Worm (Caenorhabditis elegans) whole organism, L3 larva: Measurements from ENCODE around the gene dnj-24.

Source experiments
- R02D3.7 ChIP-seq: fragments of 150-350 bp; optimal IDR thresholded peaks from 2 replicates; lab custom pipeline; 2014; ENCODE audit warnings: missing biosample characterization, missing genetic modification characterization
- ama-1 ChIP-seq: fragments of 150-350 bp; optimal IDR thresholded peaks from 2 replicates; lab custom pipeline; 2018
- ceh-28 ChIP-seq: fragments of 150-350 bp; optimal IDR thresholded peaks from 2 replicates; lab custom pipeline; 2014; ENCODE audit warnings: missing biosample characterization, missing genetic modification reagents, missing genetic modification characterization
- ceh-82 ChIP-seq: fragments of 150-350 bp; optimal IDR thresholded peaks from 2 replicates; lab custom pipeline; 2014; ENCODE audit warnings: missing biosample characterization, missing genetic modification characterization
- daf-12 ChIP-seq: fragments of 150-350 bp; optimal IDR thresholded peaks from 2 replicates; lab custom pipeline; 2014; ENCODE audit warnings: missing biosample characterization, missing genetic modification reagents, missing genetic modification characterization
- egl-27 ChIP-seq: sonication (generic microtip); optimal IDR thresholded peaks from 4 replicates; lab custom pipeline; 2017; ENCODE audit warnings: missing biosample characterization, missing genetic modification reagents, missing genetic modification characterization
- egl-5 ChIP-seq: fragments of 150-350 bp; optimal IDR thresholded peaks from 2 replicates; lab custom pipeline; 2017; ENCODE audit warnings: missing biosample characterization, missing genetic modification reagents, missing genetic modification characterization, inconsistent platforms
- elt-1 ChIP-seq: fragments of 150-350 bp; optimal IDR thresholded peaks from 2 replicates; lab custom pipeline; 2014; ENCODE audit warnings: missing biosample characterization, missing genetic modification characterization
- elt-2 ChIP-seq: sonication (generic microtip); optimal IDR thresholded peaks from 2 replicates; lab custom pipeline; 2016; ENCODE audit warnings: missing genetic modification reagents, mild to moderate bottlenecking, missing genetic modification characterization, missing compliant biosample characterization
- eor-1 ChIP-seq, 2 experiments: fragments of 150-350 bp; optimal IDR thresholded peaks; 2 replicates each; lab custom pipeline; 2014 to 2018; ENCODE audit warnings: missing biosample characterization in 2 of 2, missing genetic modification characterization in 2 of 2
- fkh-2 ChIP-seq: fragments of 150-350 bp; optimal IDR thresholded peaks from 2 replicates; lab custom pipeline; 2014; ENCODE audit warnings: missing biosample characterization, missing genetic modification reagents, missing genetic modification characterization
- hmg-11 ChIP-seq: sonication (generic microtip); optimal IDR thresholded peaks from 2 replicates; lab custom pipeline; 2016; ENCODE audit warnings: missing genetic modification characterization, missing compliant biosample characterization
- jun-1 ChIP-seq: fragments of 150-350 bp; optimal IDR thresholded peaks from 2 replicates; lab custom pipeline; 2014; ENCODE audit warnings: missing biosample characterization, missing genetic modification reagents, missing genetic modification characterization
- lin-15B ChIP-seq: fragments of 150-350 bp; optimal IDR thresholded peaks from 2 replicates; lab custom pipeline; 2014; ENCODE audit warnings: missing biosample characterization, missing genetic modification characterization
- lin-39 ChIP-seq: fragments of 150-350 bp; optimal IDR thresholded peaks from 2 replicates; lab custom pipeline; 2018; ENCODE audit warnings: missing biosample characterization, missing genetic modification reagents, missing genetic modification characterization
- lsy-12 ChIP-seq: sonication (generic microtip); optimal IDR thresholded peaks from 2 replicates; lab custom pipeline; 2016; ENCODE audit warnings: mild to moderate bottlenecking, missing genetic modification characterization, missing compliant biosample characterization
- mdl-1 ChIP-seq: fragments of 150-350 bp; optimal IDR thresholded peaks from 2 replicates; lab custom pipeline; 2014; ENCODE audit warnings: missing biosample characterization, missing genetic modification characterization
- mml-1 ChIP-seq: fragments of 150-350 bp; sonication (generic microtip); optimal IDR thresholded peaks from 3 replicates; lab custom pipeline; 2014; ENCODE audit warnings: missing biosample characterization, missing genetic modification characterization
- nfya-1 ChIP-seq: sonication (generic microtip); optimal IDR thresholded peaks from 2 replicates; lab custom pipeline; 2017; ENCODE audit warnings: missing genetic modification characterization, mild to moderate bottlenecking, missing compliant biosample characterization, antibody characterized with exemption, moderate library complexity; ENCODE audit not compliant: insufficient read depth
- nhr-11 ChIP-seq: fragments of 150-350 bp; optimal IDR thresholded peaks from 2 replicates; lab custom pipeline; 2014; ENCODE audit warnings: missing biosample characterization, missing genetic modification characterization
- nhr-12 ChIP-seq: fragments of 150-350 bp; optimal IDR thresholded peaks from 2 replicates; lab custom pipeline; 2014; ENCODE audit warnings: missing biosample characterization, missing genetic modification characterization
- nhr-23 ChIP-seq: fragments of 150-350 bp; optimal IDR thresholded peaks from 2 replicates; lab custom pipeline; 2014; ENCODE audit warnings: missing biosample characterization, missing genetic modification reagents, missing genetic modification characterization
- nhr-25 ChIP-seq: sonication (generic microtip); optimal IDR thresholded peaks from 2 replicates; lab custom pipeline; 2017; ENCODE audit warnings: missing biosample characterization, missing genetic modification characterization
- nhr-28 ChIP-seq: fragments of 150-350 bp; optimal IDR thresholded peaks from 2 replicates; lab custom pipeline; 2014; ENCODE audit warnings: missing biosample characterization, missing genetic modification characterization
- nhr-43 ChIP-seq: sonication (generic microtip); optimal IDR thresholded peaks from 2 replicates; lab custom pipeline; 2016; ENCODE audit warnings: mild to moderate bottlenecking, missing genetic modification characterization, missing compliant biosample characterization; ENCODE audit not compliant: poor library complexity, severe bottlenecking
- nhr-67 ChIP-seq: fragments of 150-350 bp; optimal IDR thresholded peaks from 2 replicates; lab custom pipeline; 2014; ENCODE audit warnings: missing biosample characterization, missing genetic modification characterization
- nhr-76 ChIP-seq: fragments of 150-350 bp; sonication (generic microtip); optimal IDR thresholded peaks from 5 replicates; lab custom pipeline; 2014; ENCODE audit warnings: missing biosample characterization, missing genetic modification characterization
- nhr-77 ChIP-seq: fragments of 150-350 bp; optimal IDR thresholded peaks from 2 replicates; lab custom pipeline; 2014; ENCODE audit warnings: missing biosample characterization, missing genetic modification characterization
- pha-4 ChIP-seq: fragments of 150-350 bp; optimal IDR thresholded peaks from 2 replicates; lab custom pipeline; 2014; ENCODE audit warnings: missing biosample characterization, missing genetic modification reagents, missing genetic modification characterization
- pqm-1 ChIP-seq: fragments of 150-350 bp; optimal IDR thresholded peaks from 2 replicates; lab custom pipeline; 2017; ENCODE audit warnings: missing biosample characterization, missing genetic modification characterization, inconsistent platforms
- sea-2 ChIP-seq: fragments of 150-350 bp; sonication (generic microtip); optimal IDR thresholded peaks from 4 replicates; lab custom pipeline; 2014; ENCODE audit warnings: missing biosample characterization, missing genetic modification reagents, missing genetic modification characterization
- skn-1 ChIP-seq: fragments of 150-350 bp; optimal IDR thresholded peaks from 2 replicates; lab custom pipeline; 2014; ENCODE audit warnings: missing biosample characterization, missing genetic modification characterization
- unc-39 ChIP-seq: sonication (generic microtip); optimal IDR thresholded peaks from 4 replicates; lab custom pipeline; 2017; ENCODE audit warnings: missing biosample characterization, missing genetic modification characterization
- unc-62 ChIP-seq: fragments of 150-350 bp; sonication (generic microtip); optimal IDR thresholded peaks from 4 replicates; lab custom pipeline; 2014; ENCODE audit warnings: missing biosample characterization, missing genetic modification reagents, missing genetic modification characterization
- ztf-4 ChIP-seq: fragments of 150-350 bp; optimal IDR thresholded peaks from 2 replicates; lab custom pipeline; 2014; ENCODE audit warnings: missing biosample characterization, missing genetic modification characterization

dnj-24 gene

DNA sequence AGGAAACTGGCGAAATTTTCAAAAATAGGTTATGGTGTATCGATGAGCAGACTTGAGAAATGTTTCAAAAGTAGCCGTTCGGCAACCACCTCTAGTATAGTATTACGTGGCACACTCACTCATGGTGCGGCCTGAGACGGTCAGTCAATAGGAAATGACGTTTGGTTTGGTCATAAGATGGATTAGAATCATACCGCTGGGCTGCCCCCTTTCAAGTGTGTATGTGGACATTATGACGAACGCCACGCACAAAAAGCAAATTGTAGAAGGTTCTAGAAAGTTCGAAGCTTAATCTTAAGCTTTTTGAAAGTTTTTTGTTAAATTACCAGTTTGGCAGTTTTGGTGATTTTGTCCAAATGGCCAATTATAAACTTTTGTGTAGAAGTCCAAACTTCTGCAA lies 480 bp upstream of the dnj-24 start (continued):
- TF ChIP-seq mml-1 (no peak), nhr-76 (tag; lab: Kevin White, UChicago) (no peak), pqm-1 (no peak)

DNA sequence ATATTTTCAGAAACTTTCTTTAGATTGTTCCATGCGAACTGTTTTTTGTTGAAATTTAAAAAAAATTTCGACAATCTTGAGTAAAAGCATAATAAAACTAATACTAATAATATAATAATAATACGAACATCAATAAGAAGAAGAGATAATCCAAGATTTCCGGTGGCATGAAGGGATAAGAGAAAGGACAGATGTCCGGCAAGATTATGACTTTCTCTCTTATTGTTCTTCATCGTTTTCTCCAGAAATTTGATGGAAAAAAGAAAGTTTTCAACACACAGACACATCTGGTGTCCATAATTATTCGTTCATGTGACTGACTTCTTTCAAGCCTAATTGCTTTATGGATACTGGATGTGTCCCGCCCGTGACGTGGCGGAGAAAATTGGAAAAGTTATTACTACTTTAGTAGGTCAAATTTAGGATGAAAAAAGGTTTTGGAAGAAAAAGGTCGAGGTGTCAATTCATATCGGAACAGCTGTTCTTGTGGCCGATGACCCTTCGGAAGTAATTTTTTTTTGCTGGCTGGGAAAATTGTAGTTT lies 1.3 kb downstream of the dnj-24 start:
- no peak for TF ChIP-seq ceh-82 (tag; lab: Kevin White, UChicago)
- peak; percentile 12 for TF ChIP-seq egl-5 (tag; lab: Kevin White, UChicago)
- TF ChIP-seq nhr-23 (tag; lab: Kevin White, UChicago) = peak; percentile 39
- TF ChIP-seq nhr-77 (tag; lab: Kevin White, UChicago) = no peak

DNA sequence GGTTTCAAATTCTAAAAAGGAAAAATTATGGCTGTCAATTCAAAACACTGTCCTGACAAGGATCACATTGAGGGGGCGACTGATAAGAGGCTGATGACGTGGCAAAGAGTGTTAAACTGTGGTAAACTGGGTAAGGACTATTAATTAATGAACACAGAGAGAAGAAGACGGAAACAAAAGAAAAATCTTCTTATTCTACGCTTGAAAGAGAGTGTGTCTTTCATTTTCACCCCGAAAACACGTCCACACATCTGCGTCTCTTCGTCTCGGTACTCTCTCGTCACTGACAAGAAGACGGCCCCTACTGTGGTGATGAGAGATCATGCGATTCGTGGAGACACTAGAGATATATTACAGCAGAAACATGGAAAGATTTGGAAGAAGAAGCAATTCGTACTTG lies 2.5 kb downstream of the dnj-24 start:
- TF ChIP-seq nhr-11 (tag; lab: Kevin White, UChicago) (no peak), skn-1 (tag; lab: Kevin White, UChicago) (no peak), pha-4 (tag; lab: Kevin White, UChicago) (no peak), nhr-77 (tag; lab: Kevin White, UChicago) (no peak), ceh-28 (tag; lab: Kevin White, UChicago) (no peak), elt-2 (peak; percentile 66), nhr-25 (tag; lab: Kevin White, UChicago) (peak; percentile 86), ztf-4 (no peak), lin-15B (tag; lab: Kevin White, UChicago) (no peak), elt-1 (no peak), nfya-1 (tag; lab: Kevin White, UChicago) (peak; percentile 45), lin-39 (tag; lab: Kevin White, UChicago) (no peak), nhr-76 (tag; lab: Kevin White, UChicago) (no peak), nhr-23 (tag; lab: Kevin White, UChicago) (peak; percentile 71), egl-27 (tag; lab: Kevin White, UChicago) (peak; percentile 13), jun-1 (tag; lab: Kevin White, UChicago) (no peak), ama-1 (lab: Kevin White, UChicago) (no peak), nhr-43 (tag; lab: Kevin White, UChicago) (peak; percentile 67), fkh-2 (tag; lab: Kevin White, UChicago) (no peak), nhr-12 (no peak), daf-12 (tag; lab: Kevin White, UChicago) (no peak), sea-2 (GFP tag; lab: Kevin White, UChicago) (no peak), pqm-1 (peak; percentile 48), nhr-67 (no peak), unc-62 (GFP tag; lab: Kevin White, UChicago) (no peak), nhr-28 (no peak), hmg-11 (tag; lab: Kevin White, UChicago) (peak; percentile 25), R02D3.7 (tag; lab: Kevin White, UChicago) (no peak)

DNA sequence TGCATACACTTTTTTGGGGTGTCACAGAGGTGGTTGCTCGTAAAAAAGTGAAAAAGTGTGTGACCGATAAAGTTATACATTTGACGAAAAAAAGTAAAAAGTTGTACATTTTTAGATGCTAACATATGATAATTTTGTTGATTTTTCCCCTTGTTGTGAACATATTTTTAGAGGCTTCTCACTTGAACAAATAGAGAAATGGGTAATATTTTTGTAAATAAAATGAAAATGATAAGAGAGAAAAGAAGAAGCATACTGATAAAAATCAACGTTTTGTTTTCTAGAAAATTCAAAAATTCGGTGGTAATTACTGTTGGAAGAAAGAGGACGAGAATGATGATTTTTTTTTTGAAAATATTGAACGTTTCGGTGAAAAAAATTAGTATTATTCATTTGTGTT lies 3.6 kb downstream of the dnj-24 start:
- TF ChIP-seq elt-1 = no peak
- no peak for TF ChIP-seq mml-1
- no peak for TF ChIP-seq fkh-2 (tag; lab: Kevin White, UChicago)
- TF ChIP-seq nhr-11 (tag; lab: Kevin White, UChicago) = no peak
- no peak for TF ChIP-seq nhr-23 (tag; lab: Kevin White, UChicago)
- TF ChIP-seq nfya-1 (tag; lab: Kevin White, UChicago) = no peak
- no peak for TF ChIP-seq hmg-11 (tag; lab: Kevin White, UChicago)
- no peak for TF ChIP-seq lin-39 (tag; lab: Kevin White, UChicago)
- TF ChIP-seq nhr-67 = no peak
- peak; percentile 91 for TF ChIP-seq pha-4 (tag; lab: Kevin White, UChicago)
- TF ChIP-seq unc-39 (tag; lab: Kevin White, UChicago) = no peak
- TF ChIP-seq elt-2 = peak; percentile 72
- TF ChIP-seq mdl-1 = no peak
- TF ChIP-seq eor-1 (tag; optimal IDR thresholded peaks at IDR 0.05; lab: Kevin White, UChicago) = no peak
- no peak for TF ChIP-seq lsy-12 (tag; lab: Kevin White, UChicago)
- no peak for TF ChIP-seq unc-62 (GFP tag; lab: Kevin White, UChicago)
- no peak for TF ChIP-seq nhr-76 (tag; lab: Kevin White, UChicago)
